Fruit fly (Drosophila melanogaster) whole organism, embryonic: ENCODE measurements around the gene CG42656.

Source experiments
- Atf3 ChIP-seq: fragments of 200-800 bp; sonication (Bioruptor generic); optimal IDR thresholded peaks from 3 replicates; lab custom pipeline; 2016; ENCODE audit warnings: missing biosample characterization, missing genetic modification characterization
- B-H2 ChIP-seq: fragments of 200-800 bp; sonication (Bioruptor generic); optimal IDR thresholded peaks from 2 replicates; lab custom pipeline; 2018; ENCODE audit warnings: missing biosample characterization, mild to moderate bottlenecking, missing genetic modification characterization
- Bgb ChIP-seq: fragments of 200-800 bp; sonication (Bioruptor generic); IDR thresholded peaks from 2 replicates; pipeline ENCODE4 v1.3.6; 2022; ENCODE audit warnings: missing biosample characterization, missing genetic modification characterization; ENCODE audit not compliant: partially characterized antibody
- CG12104 ChIP-seq: fragments of 200-800 bp; sonication (Bioruptor generic); optimal IDR thresholded peaks from 3 replicates; lab custom pipeline; 2016; ENCODE audit warnings: missing biosample characterization, missing genetic modification characterization
- CG12769 ChIP-seq: fragments of 200-800 bp; sonication (Bioruptor generic); optimal IDR thresholded peaks from 2 replicates; lab custom pipeline; 2019; ENCODE audit warnings: missing biosample characterization, mild to moderate bottlenecking, missing genetic modification characterization, moderate library complexity
- CG13424 ChIP-seq: fragments of 200-800 bp; sonication (Bioruptor generic); optimal IDR thresholded peaks from 2 replicates; lab custom pipeline; 2019; ENCODE audit warnings: missing biosample characterization, mild to moderate bottlenecking, missing genetic modification characterization, moderate library complexity
- CG15073 ChIP-seq: fragments of 200-800 bp; sonication (Bioruptor generic); optimal IDR thresholded peaks from 2 replicates; lab custom pipeline; 2016; ENCODE audit warnings: missing biosample characterization, missing genetic modification characterization
- CG1792 ChIP-seq: fragments of 200-800 bp; sonication (Bioruptor generic); optimal IDR thresholded peaks from 2 replicates; lab custom pipeline; 2016; ENCODE audit warnings: missing biosample characterization, missing genetic modification characterization
- CG2129 ChIP-seq: fragments of 200-800 bp; sonication (Bioruptor generic); IDR thresholded peaks from 2 replicates; pipeline ENCODE4 v1.3.6; 2022; ENCODE audit warnings: missing biosample characterization, missing genetic modification characterization; ENCODE audit not compliant: partially characterized antibody
- CG32532 ChIP-seq: fragments of 200-800 bp; sonication (Bioruptor generic); IDR thresholded peaks from 2 replicates; pipeline ENCODE4 v1.3.6; 2022; ENCODE audit warnings: missing biosample characterization, missing genetic modification characterization
- CG6765 ChIP-seq: fragments of 200-800 bp; sonication (Bioruptor generic); optimal IDR thresholded peaks from 3 replicates; lab custom pipeline; 2017; ENCODE audit warnings: missing biosample characterization, mild to moderate bottlenecking, missing genetic modification characterization
- CG6813 ChIP-seq: fragments of 200-800 bp; sonication (Bioruptor generic); optimal IDR thresholded peaks from 2 replicates; lab custom pipeline; 2017; ENCODE audit warnings: missing biosample characterization, missing genetic modification characterization, mild to moderate bottlenecking, moderate library complexity, missing genetic modification reagents
- CG8359 ChIP-seq: fragments of 200-800 bp; sonication (Bioruptor generic); optimal IDR thresholded peaks from 2 replicates; lab custom pipeline; 2017; ENCODE audit warnings: missing biosample characterization, mild to moderate bottlenecking, missing genetic modification characterization, borderline replicate concordance
- CG9932 ChIP-seq: fragments of 200-800 bp; sonication (Bioruptor generic); IDR thresholded peaks from 2 replicates; pipeline ENCODE4 v1.3.6; 2022; ENCODE audit warnings: missing biosample characterization, missing genetic modification characterization
- D ChIP-seq, 2 experiments: fragments of 200-800 bp in 1 of 2; fragments of >200 bp in 1 of 2; sonication (Bioruptor generic) in 1 of 2; optimal IDR thresholded peaks; 2 replicates in 1 of 2; 3 replicates in 1 of 2; lab custom pipeline; 2017; ENCODE audit warnings: mild to moderate bottlenecking in 1 of 2, missing biosample characterization in 1 of 2, missing genetic modification characterization in 1 of 2, missing genetic modification reagents in 1 of 2
- Dbx ChIP-seq: fragments of 200-800 bp; sonication (Bioruptor generic); IDR thresholded peaks from 3 replicates; pipeline ENCODE4 v1.3.6; 2022; ENCODE audit warnings: missing biosample characterization, missing genetic modification characterization
- Elba2 ChIP-seq: fragments of 200-800 bp; sonication (Bioruptor generic); optimal IDR thresholded peaks from 3 replicates; lab custom pipeline; 2016; ENCODE audit warnings: missing biosample characterization, missing genetic modification characterization
- Hr78 ChIP-seq, 2 experiments: fragments of 200-800 bp in 1 of 2; fragments of >200 bp in 1 of 2; sonication (Bioruptor generic) in 1 of 2; optimal IDR thresholded peaks; 2 replicates each; lab custom pipeline; 2017 to 2019; ENCODE audit warnings: missing biosample characterization in 2 of 2, missing genetic modification characterization in 2 of 2, mild to moderate bottlenecking in 1 of 2, moderate library complexity in 1 of 2
- Mad ChIP-seq: fragments of 200-800 bp; sonication (Bioruptor generic); optimal IDR thresholded peaks from 2 replicates; lab custom pipeline; 2016; ENCODE audit warnings: missing biosample characterization, missing genetic modification characterization
- Mrtf ChIP-seq: fragments of 200-800 bp; sonication (Bioruptor generic); IDR thresholded peaks from 3 replicates; pipeline ENCODE4 v1.3.6; 2022; ENCODE audit warnings: missing biosample characterization, missing genetic modification characterization
- PHDP ChIP-seq: fragments of 200-800 bp; sonication (Bioruptor generic); optimal IDR thresholded peaks from 3 replicates; lab custom pipeline; 2018; ENCODE audit warnings: missing biosample characterization, mild to moderate bottlenecking, missing genetic modification characterization, moderate library complexity
- Pdp1 ChIP-seq, 2 experiments: fragments of 200-800 bp; sonication (Bioruptor generic); optimal IDR thresholded peaks; 3 replicates each; lab custom pipeline; 2016; ENCODE audit warnings: missing biosample characterization in 2 of 2, missing genetic modification characterization in 2 of 2, mild to moderate bottlenecking in 1 of 2, moderate library complexity in 1 of 2
- Side ChIP-seq: fragments of 200-800 bp; sonication (Bioruptor generic); optimal IDR thresholded peaks from 2 replicates; lab custom pipeline; 2016; ENCODE audit warnings: missing biosample characterization, missing genetic modification characterization
- Sox100B ChIP-seq: fragments of 200-800 bp; sonication (Bioruptor generic); optimal IDR thresholded peaks from 3 replicates; lab custom pipeline; 2018; ENCODE audit warnings: missing biosample characterization, mild to moderate bottlenecking, missing genetic modification characterization
- Spps ChIP-seq: fragments of 200-800 bp; sonication (Bioruptor generic); optimal IDR thresholded peaks from 2 replicates; lab custom pipeline; 2018; ENCODE audit warnings: missing biosample characterization, mild to moderate bottlenecking, missing genetic modification characterization
- abd-A ChIP-seq: fragments of 200-800 bp; sonication (Bioruptor generic); optimal IDR thresholded peaks from 3 replicates; lab custom pipeline; 2019; ENCODE audit warnings: missing biosample characterization, mild to moderate bottlenecking, missing genetic modification characterization, moderate library complexity
- ase ChIP-seq: fragments of 200-800 bp; sonication (Bioruptor generic); IDR thresholded peaks from 3 replicates; pipeline ENCODE4 v1.3.6; 2022; ENCODE audit warnings: missing biosample characterization, missing genetic modification characterization
- btn ChIP-seq: fragments of 200-800 bp; sonication (Bioruptor generic); optimal IDR thresholded peaks from 2 replicates; lab custom pipeline; 2016; ENCODE audit warnings: missing biosample characterization, missing genetic modification characterization
- crc ChIP-seq: fragments of 200-800 bp; sonication (Bioruptor generic); optimal IDR thresholded peaks from 2 replicates; lab custom pipeline; 2016; ENCODE audit warnings: missing biosample characterization, missing genetic modification characterization
- crol ChIP-seq: fragments of 200-800 bp; sonication (Bioruptor generic); IDR thresholded peaks from 2 replicates; pipeline ENCODE4 v1.3.6; 2022; ENCODE audit warnings: missing biosample characterization, missing genetic modification characterization
- disco-r ChIP-seq: fragments of 200-800 bp; sonication (Bioruptor generic); optimal IDR thresholded peaks from 2 replicates; lab custom pipeline; 2016; ENCODE audit warnings: missing biosample characterization, missing genetic modification characterization
- dmrt11E ChIP-seq: fragments of 200-800 bp; sonication (Bioruptor generic); optimal IDR thresholded peaks from 3 replicates; lab custom pipeline; 2018; ENCODE audit warnings: missing biosample characterization, mild to moderate bottlenecking, missing genetic modification characterization, moderate library complexity
- dysf ChIP-seq: fragments of 200-800 bp; sonication (Bioruptor generic); IDR thresholded peaks from 3 replicates; pipeline ENCODE4 v1.3.6; 2022; ENCODE audit warnings: missing biosample characterization, missing genetic modification characterization
- eve ChIP-seq, 2 experiments: fragments of >200 bp; optimal IDR thresholded peaks; 2 replicates each; lab custom pipeline; 2017; ENCODE audit warnings: missing biosample characterization in 2 of 2, missing genetic modification characterization in 2 of 2
- grau ChIP-seq: fragments of 200-800 bp; optimal IDR thresholded peaks from 3 replicates; lab custom pipeline; 2019; ENCODE audit warnings: missing biosample characterization, mild to moderate bottlenecking, missing genetic modification characterization, moderate library complexity
- gsb ChIP-seq: fragments of 200-800 bp; sonication (Bioruptor generic); IDR thresholded peaks from 2 replicates; pipeline ENCODE4 v1.3.6; 2022; ENCODE audit warnings: missing biosample characterization, missing genetic modification characterization
- h ChIP-seq: fragments of >200 bp; optimal IDR thresholded peaks from 2 replicates; lab custom pipeline; 2017
- ind ChIP-seq: fragments of 200-800 bp; sonication (Bioruptor generic); optimal IDR thresholded peaks from 3 replicates; lab custom pipeline; 2016; ENCODE audit warnings: missing biosample characterization, missing genetic modification characterization
- kay ChIP-seq: fragments of 200-800 bp; sonication (Bioruptor generic); optimal IDR thresholded peaks from 2 replicates; lab custom pipeline; 2016; ENCODE audit warnings: missing biosample characterization, missing genetic modification characterization
- knrl ChIP-seq: fragments of 200-800 bp; sonication (Bioruptor generic); IDR thresholded peaks from 3 replicates; pipeline ENCODE4 v1.3.6; 2022; ENCODE audit warnings: missing biosample characterization, missing genetic modification characterization; ENCODE audit not compliant: partially characterized antibody
- lilli ChIP-seq: fragments of 200-800 bp; sonication (Bioruptor generic); optimal IDR thresholded peaks from 3 replicates; lab custom pipeline; 2016; ENCODE audit warnings: missing biosample characterization, missing genetic modification characterization
- nerfin-2 ChIP-seq: fragments of 200-800 bp; sonication (Bioruptor generic); IDR thresholded peaks from 2 replicates; pipeline ENCODE4 v1.3.6; 2022; ENCODE audit warnings: missing biosample characterization, missing genetic modification characterization; ENCODE audit not compliant: partially characterized antibody
- pita ChIP-seq: fragments of 200-800 bp; sonication (Bioruptor generic); optimal IDR thresholded peaks from 2 replicates; lab custom pipeline; 2017; ENCODE audit warnings: missing biosample characterization, mild to moderate bottlenecking, missing genetic modification characterization
- sd ChIP-seq: fragments of 200-800 bp; sonication (Bioruptor generic); optimal IDR thresholded peaks from 3 replicates; lab custom pipeline; 2018; ENCODE audit warnings: missing biosample characterization, mild to moderate bottlenecking, missing genetic modification characterization, moderate library complexity
- sima ChIP-seq: fragments of 200-800 bp; sonication (Bioruptor generic); optimal IDR thresholded peaks from 2 replicates; lab custom pipeline; 2016; ENCODE audit warnings: missing biosample characterization, missing genetic modification characterization
- slbo ChIP-seq: fragments of 200-800 bp; sonication (Bioruptor generic); IDR thresholded peaks from 2 replicates; pipeline ENCODE4 v1.3.6; 2022; ENCODE audit warnings: missing biosample characterization, missing genetic modification characterization
- slp2 ChIP-seq: fragments of 200-800 bp; sonication (Bioruptor generic); optimal IDR thresholded peaks from 2 replicates; lab custom pipeline; 2016; ENCODE audit warnings: missing biosample characterization, missing genetic modification characterization
- trem ChIP-seq: fragments of 200-800 bp; optimal IDR thresholded peaks from 3 replicates; lab custom pipeline; 2019; ENCODE audit warnings: missing biosample characterization, mild to moderate bottlenecking, missing genetic modification characterization, moderate library complexity
- ttk ChIP-seq: fragments of 200-800 bp; sonication (Bioruptor generic); IDR thresholded peaks from 2 replicates; pipeline ENCODE4 v2.1.2; 2022; ENCODE audit warnings: missing biosample characterization, missing genetic modification characterization
- unc-4 ChIP-seq: fragments of 200-800 bp; sonication (Bioruptor generic); IDR thresholded peaks from 2 replicates; pipeline ENCODE4 v1.3.6; 2022; ENCODE audit warnings: missing biosample characterization, missing genetic modification characterization; ENCODE audit not compliant: partially characterized antibody

CG42656 gene

dm6 chr3R:7515599-7516069 lies 22.6 kb upstream of the CG42656 start, which contains the start of gene alpha-Est8 (continued):
- TF ChIP-seq ind (GFP tag; lab: Kevin White, UChicago), result no peak
- TF ChIP-seq CG15073 (GFP tag; lab: Kevin White, UChicago), result no peak
- no peak for TF ChIP-seq disco-r (GFP tag; lab: Kevin White, UChicago)
- no peak for TF ChIP-seq Mrtf (GFP tag; lab: Robert Waterston, UW)
- no peak for TF ChIP-seq Side (GFP tag; lab: Kevin White, UChicago)
- no peak for TF ChIP-seq CG1792 (GFP tag; lab: Kevin White, UChicago)
- peak; percentile 58 for TF ChIP-seq B-H2 (GFP tag; lab: Kevin White, UChicago)
- TF ChIP-seq CG8359 (GFP tag; lab: Kevin White, UChicago), result no peak
- no peak for TF ChIP-seq kay
- 0 out of 3 replicates have a peak, but pooled peaks have one; percentile 30 for TF ChIP-seq Dbx (GFP tag; lab: Robert Waterston, UW)
- TF ChIP-seq nerfin-2 (GFP tag; lab: Robert Waterston, UW), result 0 out of 2 replicates have a peak, but pooled peaks have one; percentile 16
- TF ChIP-seq Hr78 (GFP tag; optimal IDR thresholded peaks at IDR 0.05; lab: Kevin White, UChicago), result no peak
- TF ChIP-seq ttk (GFP tag; lab: Robert Waterston, UW), result no peak
- no peak for TF ChIP-seq Mad (GFP tag; lab: Kevin White, UChicago)
- TF ChIP-seq Spps, result no peak
- no peak for TF ChIP-seq gsb
- no peak for TF ChIP-seq eve (GFP tag; optimal IDR thresholded peaks at IDR 0.05; lab: Kevin White, UChicago)
- TF ChIP-seq knrl (GFP tag; lab: Robert Waterston, UW), result no peak
- TF ChIP-seq unc-4 (GFP tag; lab: Robert Waterston, UW), result no peak
- TF ChIP-seq lilli (GFP tag; lab: Kevin White, UChicago), result no peak
- TF ChIP-seq CG32532 (GFP tag; lab: Robert Waterston, UW), result peak; percentile 43; the same call in 1 of the 2 replicates
- no peak for TF ChIP-seq crc (GFP tag; lab: Kevin White, UChicago)
- TF ChIP-seq h (lab: Kevin White, UChicago), result no peak
- TF ChIP-seq Bgb (GFP tag; lab: Robert Waterston, UW), result peak; percentile 73
- no peak for TF ChIP-seq dmrt11E (tag; lab: Kevin White, UChicago)
- no peak for TF ChIP-seq CG13424 (tag; lab: Kevin White, UChicago)
- peak; percentile 22 for TF ChIP-seq grau
- no peak for TF ChIP-seq CG9932 (GFP tag; lab: Robert Waterston, UW)
- TF ChIP-seq Sox100B (GFP tag; lab: Kevin White, UChicago), result no peak
- TF ChIP-seq CG2129, result no peak
- TF ChIP-seq Elba2, result no peak
- TF ChIP-seq slbo (GFP tag; lab: Robert Waterston, UW), result no peak
- no peak for TF ChIP-seq ase (GFP tag; lab: Robert Waterston, UW)
- TF ChIP-seq sima (GFP tag; lab: Kevin White, UChicago), result no peak
- TF ChIP-seq crol, result 0 out of 2 replicates have a peak, but pooled peaks have one; percentile 7
- TF ChIP-seq CG6765, result peak; percentile 39
- TF ChIP-seq CG6813, result no peak
- no peak for TF ChIP-seq Atf3 (GFP tag; lab: Kevin White, UChicago)
- TF ChIP-seq Pdp1 (GFP tag; optimal IDR thresholded peaks at IDR 0.05; lab: Kevin White, UChicago), result peak in 1 of 2 experiments; percentile 9
- no peak for TF ChIP-seq dysf
- TF ChIP-seq abd-A (tag; lab: Kevin White, UChicago), result peak; percentile 62
- no peak for TF ChIP-seq slp2 (GFP tag; lab: Kevin White, UChicago)
- TF ChIP-seq trem (tag; lab: Kevin White, UChicago), result no peak
- no peak for TF ChIP-seq CG12104
- TF ChIP-seq CG12769 (tag; lab: Kevin White, UChicago), result no peak
- TF ChIP-seq btn (GFP tag; lab: Kevin White, UChicago), result no peak
- TF ChIP-seq D (optimal IDR thresholded peaks at IDR 0.05; lab: Kevin White, UChicago), result no peak
- TF ChIP-seq D (GFP tag; optimal IDR thresholded peaks at IDR 0.05; lab: Kevin White, UChicago), result no peak
- peak; percentile 77 for TF ChIP-seq sd (tag; lab: Kevin White, UChicago)
- TF ChIP-seq pita (GFP tag; lab: Kevin White, UChicago), result no peak
- TF ChIP-seq PHDP, result peak; percentile 26
